Fruit fly (Drosophila melanogaster): Measurements from ENCODE around the gene smo.

dm6 chr2L:228246-228645 lies 49.1 kb upstream of the smo start:
- TF ChIP-seq kay (GFP tag; ENCODE audit: borderline replicate concordance) (no peak), CG33017 (tag; optimal IDR thresholded peaks at IDR 0.05) (no peak)
